Worm (Caenorhabditis elegans) whole organism, L1 larva: ENCODE results near the gene fbxa-39.

Experiments used
- blmp-1 ChIP-seq: fragments of 150-350 bp; optimal IDR thresholded peaks from 2 replicates; lab custom pipeline; 2014; ENCODE audit warnings: missing biosample characterization, missing genetic modification characterization
- dpl-1 ChIP-seq, 3 experiments: fragments of 150-350 bp in 2 of 3; sonication (generic microtip) in 1 of 3; optimal IDR thresholded peaks; 2 replicates each; lab custom pipeline; 2014 to 2017; ENCODE audit warnings: missing biosample characterization in 3 of 3, missing genetic modification characterization in 3 of 3, missing genetic modification reagents in 3 of 3
- jun-1 ChIP-seq: fragments of 150-350 bp; optimal IDR thresholded peaks from 2 replicates; lab custom pipeline; 2014; ENCODE audit warnings: missing biosample characterization, missing genetic modification reagents, missing genetic modification characterization
- lin-14 ChIP-seq: fragments of 200-800 bp; sonication (Bioruptor generic); optimal IDR thresholded peaks from 2 replicates; lab custom pipeline; 2018; ENCODE audit warnings: mild to moderate bottlenecking, missing genetic modification characterization, moderate library complexity, missing compliant biosample characterization
- nhr-90 ChIP-seq: sonication (generic microtip); optimal IDR thresholded peaks from 2 replicates; lab custom pipeline; 2016; ENCODE audit warnings: mild to moderate bottlenecking, missing genetic modification characterization, missing compliant biosample characterization; ENCODE audit not compliant: poor library complexity
- sptf-1 ChIP-seq: fragments of 150-350 bp; optimal IDR thresholded peaks from 2 replicates; lab custom pipeline; 2014; ENCODE audit warnings: missing biosample characterization, missing genetic modification characterization
- tbx-2 ChIP-seq: sonication (generic microtip); optimal IDR thresholded peaks from 2 replicates; lab custom pipeline; 2016; ENCODE audit warnings: missing genetic modification characterization, missing compliant biosample characterization
- unc-30 ChIP-seq: sonication (generic microtip); optimal IDR thresholded peaks from 2 replicates; lab custom pipeline; 2017; ENCODE audit warnings: missing biosample characterization, missing genetic modification characterization
- unc-62 ChIP-seq: fragments of 150-350 bp; optimal IDR thresholded peaks from 2 replicates; lab custom pipeline; 2014; ENCODE audit warnings: missing biosample characterization, missing genetic modification reagents, missing genetic modification characterization

ce11 chrIII:2243617-2244016 is 29.2 kb upstream of the fbxa-39 start:
- no peak for TF ChIP-seq nhr-90 (tag; lab: Kevin White, UChicago)
- TF ChIP-seq unc-30 (tag; lab: Kevin White, UChicago): no peak
- no peak for TF ChIP-seq lin-14 (GFP tag; lab: Kevin White, UChicago)
- no peak for TF ChIP-seq unc-62 (GFP tag; lab: Kevin White, UChicago)
- TF ChIP-seq tbx-2 (tag; lab: Kevin White, UChicago): no peak
- no peak for TF ChIP-seq dpl-1 (GFP tag; optimal IDR thresholded peaks at IDR 0.05; lab: Kevin White, UChicago)
- TF ChIP-seq jun-1: no peak
- TF ChIP-seq sptf-1 (tag; lab: Kevin White, UChicago): no peak
- TF ChIP-seq blmp-1 (tag; lab: Kevin White, UChicago): no peak
